Worm (Caenorhabditis elegans) whole organism, early embryonic: ENCODE data around the gene ZK354.7.

Experiments
- F13C5.2 ChIP-seq: sonication (generic microtip); optimal IDR thresholded peaks from 2 replicates; lab custom pipeline; 2017; ENCODE audit warnings: mild to moderate bottlenecking, missing genetic modification characterization, inconsistent platforms, missing compliant biosample characterization
- aly-1 ChIP-seq: sonication (generic microtip); optimal IDR thresholded peaks from 2 replicates; lab custom pipeline; 2016; ENCODE audit warnings: missing genetic modification characterization, missing compliant biosample characterization
- ama-1 ChIP-seq: fragments of 150-350 bp; optimal IDR thresholded peaks from 2 replicates; lab custom pipeline; 2014
- ceh-13 ChIP-seq: fragments of 200-800 bp; sonication (Bioruptor generic); optimal IDR thresholded peaks from 2 replicates; lab custom pipeline; 2018; ENCODE audit warnings: mild to moderate bottlenecking, missing genetic modification characterization, missing compliant biosample characterization
- ceh-36 ChIP-seq: sonication (generic microtip); optimal IDR thresholded peaks from 2 replicates; lab custom pipeline; 2016; ENCODE audit warnings: missing genetic modification characterization, inconsistent platforms, missing compliant biosample characterization
- ets-7 ChIP-seq: sonication (generic microtip); optimal IDR thresholded peaks from 2 replicates; lab custom pipeline; 2016; ENCODE audit warnings: missing genotype, missing genetic modification characterization, missing compliant biosample characterization
- flt-1 ChIP-seq: fragments of 200-800 bp; sonication (Bioruptor generic); IDR thresholded peaks from 2 replicates; pipeline ENCODE4 v1.3.6; 2022; ENCODE audit warnings: missing genetic modification characterization, missing compliant biosample characterization
- hmbx-1 ChIP-seq: sonication (generic microtip); optimal IDR thresholded peaks from 2 replicates; lab custom pipeline; 2016; ENCODE audit warnings: mild to moderate bottlenecking, missing genetic modification characterization, missing compliant biosample characterization
- hmg-4 ChIP-seq: fragments of 200-800 bp; sonication (Bioruptor generic); optimal IDR thresholded peaks from 2 replicates; lab custom pipeline; 2018; ENCODE audit warnings: mild to moderate bottlenecking, missing genetic modification characterization, missing compliant biosample characterization
- pes-1 ChIP-seq: fragments of 200-800 bp; sonication (Bioruptor generic); IDR thresholded peaks from 2 replicates; pipeline ENCODE4 v1.3.6; 2022; ENCODE audit warnings: missing genetic modification reagents, missing genetic modification characterization, missing compliant biosample characterization
- scrt-1 ChIP-seq: fragments of 200-800 bp; sonication (Bioruptor generic); IDR thresholded peaks from 2 replicates; pipeline ENCODE4 v1.3.6; 2022; ENCODE audit warnings: missing genetic modification characterization, missing compliant biosample characterization
- sea-1 ChIP-seq: fragments of 200-800 bp; sonication (Bioruptor generic); conservative IDR thresholded peaks from 2 replicates; pipeline ENCODE4 v1.3.6; 2022; ENCODE audit warnings: missing genetic modification characterization, missing compliant biosample characterization
- tbx-11 ChIP-seq: fragments of 200-800 bp; sonication (Bioruptor generic); IDR thresholded peaks from 2 replicates; pipeline ENCODE4 v1.3.6; 2022; ENCODE audit warnings: missing genetic modification characterization, missing compliant biosample characterization

- TF ChIP-seq hmbx-1 (tag; lab: Kevin White, UChicago) (no peak), tbx-11 (GFP tag; lab: Robert Waterston, UW) (no peak), aly-1 (tag; lab: Kevin White, UChicago) (no peak), ama-1 (lab: Kevin White, UChicago) (no peak), flt-1 (GFP tag; lab: Robert Waterston, UW) (no peak), hmg-4 (GFP tag; lab: Kevin White, UChicago) (no peak), ets-7 (tag; lab: Kevin White, UChicago) (no peak), ceh-13 (GFP tag; lab: Kevin White, UChicago) (no peak), sea-1 (GFP tag; lab: Robert Waterston, UW) (no peak), pes-1 (GFP tag; lab: Robert Waterston, UW) (no peak), F13C5.2 (tag; lab: Kevin White, UChicago) (no peak), ceh-36 (tag; lab: Kevin White, UChicago) (no peak), scrt-1 (GFP tag; lab: Robert Waterston, UW) (no peak)
Observed at ce11 chrIV:5339255-5339654, 36.3 kb upstream of the ZK354.7 start, which contains the start of gene Y4C6B.2.
